Worm (Caenorhabditis elegans) whole organism, L1 larva: ENCODE data around the gene Y75B8A.44.

Source experiments
- C04F5.9 ChIP-seq: sonication (generic microtip); optimal IDR thresholded peaks from 2 replicates; lab custom pipeline; 2016; ENCODE audit warnings: missing genetic modification characterization, missing compliant biosample characterization
- F16B12.6 ChIP-seq: fragments of 150-350 bp; optimal IDR thresholded peaks from 2 replicates; lab custom pipeline; 2014; ENCODE audit warnings: missing biosample characterization, missing genetic modification characterization
- Y116A8C.19 ChIP-seq: sonication (generic microtip); optimal IDR thresholded peaks from 2 replicates; lab custom pipeline; 2016; ENCODE audit warnings: missing compliant biosample characterization, missing genetic modification characterization, borderline replicate concordance
- aly-2 ChIP-seq: fragments of 150-350 bp; optimal IDR thresholded peaks from 2 replicates; lab custom pipeline; 2014; ENCODE audit warnings: missing biosample characterization, missing genetic modification characterization
- ama-1 ChIP-seq: fragments of 150-350 bp; optimal IDR thresholded peaks from 2 replicates; lab custom pipeline; 2014
- blmp-1 ChIP-seq: fragments of 150-350 bp; optimal IDR thresholded peaks from 2 replicates; lab custom pipeline; 2014; ENCODE audit warnings: missing biosample characterization, missing genetic modification characterization
- ceh-63 ChIP-seq: fragments of 200-800 bp; sonication (Bioruptor generic); optimal IDR thresholded peaks from 2 replicates; lab custom pipeline; 2018; ENCODE audit warnings: mild to moderate bottlenecking, missing genetic modification characterization, missing compliant biosample characterization
- ceh-8 ChIP-seq: fragments of 200-800 bp; sonication (Bioruptor generic); optimal IDR thresholded peaks from 2 replicates; lab custom pipeline; 2018; ENCODE audit warnings: mild to moderate bottlenecking, missing genetic modification characterization, moderate library complexity, missing compliant biosample characterization
- ceh-88 ChIP-seq: fragments of 200-800 bp; sonication (Bioruptor generic); IDR thresholded peaks from 2 replicates; pipeline ENCODE4 v1.3.6; 2022; ENCODE audit warnings: missing genetic modification characterization, missing compliant biosample characterization
- ceh-90 ChIP-seq: sonication (generic microtip); optimal IDR thresholded peaks from 2 replicates; lab custom pipeline; 2016; ENCODE audit warnings: missing genetic modification characterization, missing compliant biosample characterization
- dpl-1 ChIP-seq, 3 experiments: fragments of 150-350 bp in 2 of 3; sonication (generic microtip) in 1 of 3; optimal IDR thresholded peaks; 2 replicates each; lab custom pipeline; 2014 to 2017; ENCODE audit warnings: missing biosample characterization in 3 of 3, missing genetic modification characterization in 3 of 3, missing genetic modification reagents in 3 of 3
- dsc-1 ChIP-seq: sonication (generic microtip); optimal IDR thresholded peaks from 2 replicates; lab custom pipeline; 2016; ENCODE audit warnings: mild to moderate bottlenecking, missing genetic modification characterization, missing compliant biosample characterization
- efl-1 ChIP-seq, 4 experiments: fragments of 150-350 bp; optimal IDR thresholded peaks in 3 of 4; peaks in 1 of 4; 1 replicate in 1 of 4; 2 replicates in 3 of 4; lab custom pipeline; 2014; ENCODE audit warnings: missing biosample characterization in 2 of 4, missing genetic modification characterization in 2 of 4, missing genetic modification reagents in 2 of 4
- efl-3 ChIP-seq: fragments of 200-800 bp; sonication (Bioruptor generic); optimal IDR thresholded peaks from 2 replicates; lab custom pipeline; 2018; ENCODE audit warnings: mild to moderate bottlenecking, missing genetic modification characterization, missing compliant biosample characterization
- egl-13 ChIP-seq: sonication (generic microtip); optimal IDR thresholded peaks from 2 replicates; lab custom pipeline; 2016; ENCODE audit warnings: missing genotype, missing genetic modification reagents, missing genetic modification characterization, missing compliant biosample characterization
- elt-3 ChIP-seq, 6 experiments: fragments of 150-350 bp in 1 of 6; sonication (generic microtip); optimal IDR thresholded peaks; 2 replicates each; lab custom pipeline; 2017 to 2018; ENCODE audit warnings: missing biosample characterization in 6 of 6, missing genetic modification characterization in 6 of 6, inconsistent platforms in 1 of 6
- fkh-10 ChIP-seq: sonication (generic microtip); optimal IDR thresholded peaks from 2 replicates; lab custom pipeline; 2017; ENCODE audit warnings: missing biosample characterization, missing genetic modification reagents, missing genetic modification characterization
- fkh-4 ChIP-seq: sonication (generic microtip); optimal IDR thresholded peaks from 2 replicates; lab custom pipeline; 2016; ENCODE audit warnings: missing compliant biosample characterization, missing genetic modification characterization, borderline replicate concordance
- fkh-8 ChIP-seq: sonication (generic microtip); optimal IDR thresholded peaks from 2 replicates; lab custom pipeline; 2016; ENCODE audit warnings: mild to moderate bottlenecking, missing genetic modification characterization, missing compliant biosample characterization
- grh-1 ChIP-seq: fragments of 200-800 bp; sonication (Bioruptor generic); IDR thresholded peaks from 2 replicates; pipeline ENCODE4 v1.3.6; 2022; ENCODE audit warnings: missing genetic modification reagents, missing genetic modification characterization, missing compliant biosample characterization
- hlh-17 ChIP-seq: fragments of 200-800 bp; sonication (Bioruptor generic); optimal IDR thresholded peaks from 2 replicates; lab custom pipeline; 2018; ENCODE audit warnings: missing genetic modification characterization, mild to moderate bottlenecking, missing compliant biosample characterization, moderate library complexity, borderline replicate concordance
- hlh-4 ChIP-seq: sonication (generic microtip); optimal IDR thresholded peaks from 2 replicates; lab custom pipeline; 2016; ENCODE audit warnings: mild to moderate bottlenecking, missing genetic modification characterization, missing compliant biosample characterization
- hpl-2 ChIP-seq: fragments of 150-350 bp; optimal IDR thresholded peaks from 2 replicates; lab custom pipeline; 2014; ENCODE audit warnings: missing biosample characterization, missing genetic modification reagents, missing genetic modification characterization
- jun-1 ChIP-seq: fragments of 150-350 bp; optimal IDR thresholded peaks from 2 replicates; lab custom pipeline; 2014; ENCODE audit warnings: missing biosample characterization, missing genetic modification reagents, missing genetic modification characterization
- lin-13 ChIP-seq: fragments of 150-350 bp; optimal IDR thresholded peaks from 2 replicates; lab custom pipeline; 2014; ENCODE audit warnings: missing biosample characterization, missing genetic modification reagents, missing genetic modification characterization
- lin-15B ChIP-seq: fragments of 150-350 bp; sonication (generic microtip); optimal IDR thresholded peaks from 3 replicates; lab custom pipeline; 2014; ENCODE audit warnings: missing biosample characterization, missing genetic modification characterization
- lin-35 ChIP-seq, 2 experiments: fragments of 150-350 bp; optimal IDR thresholded peaks; 2 replicates each; lab custom pipeline; 2014; ENCODE audit warnings: missing biosample characterization in 2 of 2, missing genetic modification characterization in 2 of 2, missing genetic modification reagents in 2 of 2
- lsy-2 ChIP-seq, 2 experiments: fragments of 150-350 bp; optimal IDR thresholded peaks; 2 replicates each; lab custom pipeline; 2014; ENCODE audit warnings: missing biosample characterization in 2 of 2, missing genetic modification characterization in 2 of 2
- mab-9 ChIP-seq: fragments of 200-800 bp; sonication (Bioruptor generic); IDR thresholded peaks from 2 replicates; pipeline ENCODE4 v1.3.6; 2022; ENCODE audit warnings: missing genetic modification reagents, missing genetic modification characterization, missing compliant biosample characterization
- mef-2 ChIP-seq: fragments of 150-350 bp; optimal IDR thresholded peaks from 2 replicates; lab custom pipeline; 2014; ENCODE audit warnings: missing biosample characterization, missing genetic modification characterization
- nhr-11 ChIP-seq: fragments of 150-350 bp; optimal IDR thresholded peaks from 2 replicates; lab custom pipeline; 2014; ENCODE audit warnings: missing biosample characterization, missing genetic modification characterization
- nhr-12 ChIP-seq: sonication (generic microtip); optimal IDR thresholded peaks from 2 replicates; lab custom pipeline; 2017; ENCODE audit warnings: missing biosample characterization, missing genetic modification characterization
- nhr-237 ChIP-seq: fragments of 150-350 bp; optimal IDR thresholded peaks from 2 replicates; lab custom pipeline; 2014; ENCODE audit warnings: missing biosample characterization, missing genetic modification characterization
- nhr-28 ChIP-seq: fragments of 150-350 bp; optimal IDR thresholded peaks from 2 replicates; lab custom pipeline; 2014; ENCODE audit warnings: missing biosample characterization, missing genetic modification characterization
- nhr-47 ChIP-seq: sonication (generic microtip); optimal IDR thresholded peaks from 2 replicates; lab custom pipeline; 2016; ENCODE audit warnings: mild to moderate bottlenecking, missing genetic modification characterization, moderate library complexity, missing compliant biosample characterization
- nhr-71 ChIP-seq: sonication (generic microtip); optimal IDR thresholded peaks from 2 replicates; lab custom pipeline; 2016; ENCODE audit warnings: mild to moderate bottlenecking, missing genetic modification characterization, moderate library complexity, missing compliant biosample characterization
- nhr-84 ChIP-seq: sonication (generic microtip); optimal IDR thresholded peaks from 2 replicates; lab custom pipeline; 2017; ENCODE audit warnings: missing biosample characterization, missing genetic modification characterization
- nhr-85 ChIP-seq: sonication (generic microtip); peaks from one replicate; lab custom pipeline; 2016; ENCODE audit warnings: missing genetic modification characterization, inconsistent platforms, missing compliant biosample characterization
- pag-3 ChIP-seq: sonication (generic microtip); optimal IDR thresholded peaks from 2 replicates; lab custom pipeline; 2017; ENCODE audit warnings: missing genetic modification characterization, mild to moderate bottlenecking, missing compliant biosample characterization, antibody characterized with exemption, borderline replicate concordance; ENCODE audit not compliant: insufficient read depth
- snu-23 ChIP-seq: sonication (generic microtip); optimal IDR thresholded peaks from 2 replicates; lab custom pipeline; 2016; ENCODE audit warnings: missing genetic modification characterization, missing compliant biosample characterization
- sup-37 ChIP-seq: fragments of 200-800 bp; sonication (Bioruptor generic); optimal IDR thresholded peaks from 2 replicates; lab custom pipeline; 2018; ENCODE audit warnings: mild to moderate bottlenecking, missing genetic modification characterization, missing compliant biosample characterization
- tbx-2 ChIP-seq: sonication (generic microtip); optimal IDR thresholded peaks from 2 replicates; lab custom pipeline; 2016; ENCODE audit warnings: missing genetic modification characterization, missing compliant biosample characterization
- unc-30 ChIP-seq: sonication (generic microtip); optimal IDR thresholded peaks from 2 replicates; lab custom pipeline; 2017; ENCODE audit warnings: missing biosample characterization, missing genetic modification characterization
- unc-62 ChIP-seq: fragments of 150-350 bp; optimal IDR thresholded peaks from 2 replicates; lab custom pipeline; 2014; ENCODE audit warnings: missing biosample characterization, missing genetic modification reagents, missing genetic modification characterization
- unc-98 ChIP-seq: fragments of 200-800 bp; sonication (Bioruptor generic); IDR thresholded peaks from 2 replicates; pipeline ENCODE4 v1.3.6; 2022; ENCODE audit warnings: missing genetic modification characterization, missing compliant biosample characterization
- vab-15 ChIP-seq: sonication (generic microtip); optimal IDR thresholded peaks from 2 replicates; lab custom pipeline; 2017; ENCODE audit warnings: missing genotype, mild to moderate bottlenecking, missing genetic modification characterization, missing compliant biosample characterization
- zag-1 ChIP-seq: fragments of 150-350 bp; optimal IDR thresholded peaks from 2 replicates; lab custom pipeline; 2014; ENCODE audit warnings: missing biosample characterization, missing genetic modification characterization
- ztf-11 ChIP-seq, 2 experiments: sonication (generic microtip); optimal IDR thresholded peaks; 2 replicates each; lab custom pipeline; 2016 to 2017; ENCODE audit warnings: missing genetic modification characterization in 2 of 2, missing biosample characterization in 1 of 2, missing compliant biosample characterization in 1 of 2

Y75B8A.44 gene

DNA sequence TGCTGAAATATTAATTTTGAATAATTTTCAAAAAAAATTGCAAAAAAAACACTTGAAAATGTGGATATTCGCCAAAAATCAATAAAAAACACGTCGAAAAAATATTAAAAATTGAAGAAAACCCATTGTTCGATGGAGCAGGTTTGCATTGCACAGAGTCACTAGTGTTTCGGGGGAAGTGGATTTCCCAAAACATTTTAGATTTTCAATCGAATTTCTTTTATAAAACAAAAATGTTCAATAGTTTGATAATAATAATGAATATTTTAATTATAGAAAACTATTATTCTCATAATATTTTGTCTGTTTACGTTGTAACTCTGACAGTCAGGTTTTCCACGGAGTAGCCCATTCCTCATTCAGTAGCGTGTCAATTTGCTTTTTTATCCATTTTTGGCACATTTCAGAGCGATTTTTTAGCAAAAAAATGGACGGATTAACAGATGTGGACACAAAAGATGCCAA is 24.4 kb downstream of the Y75B8A.44 start, which contains the start of the genes gex-4 and gphr-1 (continued):
- peak; percentile 54 for TF ChIP-seq lin-13
- peak; percentile 65 to 72 for TF ChIP-seq lin-35 (GFP tag; optimal IDR thresholded peaks at IDR 0.05; lab: Kevin White, UChicago)
- TF ChIP-seq F16B12.6 (tag; lab: Kevin White, UChicago), result peak; percentile 25
- TF ChIP-seq egl-13 (tag; lab: Kevin White, UChicago), result peak; percentile 39
- TF ChIP-seq elt-3 (tag; optimal IDR thresholded peaks at IDR 0.05; lab: Kevin White, UChicago), result peak in 1 of 6 experiments; percentile 36
- TF ChIP-seq hlh-4 (tag; lab: Kevin White, UChicago), result no peak
- peak; percentile 62 for TF ChIP-seq tbx-2
- peak; percentile 41 for TF ChIP-seq C04F5.9
- TF ChIP-seq zag-1, result no peak
- TF ChIP-seq hlh-17 (GFP tag; lab: Kevin White, UChicago), result no peak
- peak; percentile 58 to 81 for TF ChIP-seq lsy-2 (tag; optimal IDR thresholded peaks at IDR 0.05; lab: Kevin White, UChicago)
- TF ChIP-seq Y116A8C.19, result no peak
- peak; percentile 58 for TF ChIP-seq ceh-90
- TF ChIP-seq nhr-84, result no peak
- TF ChIP-seq snu-23 (GFP tag; lab: Kevin White, UChicago), result peak; percentile 67
- no peak for TF ChIP-seq unc-30
- no peak for TF ChIP-seq nhr-237 (tag; lab: Kevin White, UChicago)
- no peak for TF ChIP-seq mef-2
- no peak for TF ChIP-seq nhr-11 (tag; lab: Kevin White, UChicago)
- peak; percentile 67 for TF ChIP-seq unc-98
- peak; percentile 73 for TF ChIP-seq nhr-47
- TF ChIP-seq blmp-1, result peak; percentile 9
- TF ChIP-seq fkh-4, result peak; percentile 38

DNA sequence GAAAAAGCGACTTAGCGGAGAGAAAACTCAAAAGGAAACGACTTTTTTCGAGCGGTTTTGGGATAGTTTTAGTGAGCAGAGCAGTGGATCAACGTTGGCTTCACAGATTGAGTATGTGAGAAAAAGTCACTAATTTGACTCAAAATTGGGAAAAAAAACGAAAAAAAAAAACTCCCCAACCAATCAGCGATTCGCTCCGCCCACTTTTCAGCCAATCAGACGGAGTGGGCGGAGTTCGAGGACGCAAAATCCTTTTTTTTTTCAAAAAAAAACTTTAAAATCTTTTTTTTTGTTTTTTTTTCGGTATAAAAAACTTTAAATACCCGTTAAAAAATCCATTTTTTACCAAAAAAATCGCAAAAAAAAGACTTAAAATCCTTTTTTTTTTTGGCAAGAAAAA is 26.5 kb downstream of the Y75B8A.44 start:
- TF ChIP-seq grh-1 (GFP tag; lab: Robert Waterston, UW), result no peak
- no peak for TF ChIP-seq ztf-11 (tag; optimal IDR thresholded peaks at IDR 0.05; lab: Kevin White, UChicago)
- TF ChIP-seq lin-15B, result no peak

DNA sequence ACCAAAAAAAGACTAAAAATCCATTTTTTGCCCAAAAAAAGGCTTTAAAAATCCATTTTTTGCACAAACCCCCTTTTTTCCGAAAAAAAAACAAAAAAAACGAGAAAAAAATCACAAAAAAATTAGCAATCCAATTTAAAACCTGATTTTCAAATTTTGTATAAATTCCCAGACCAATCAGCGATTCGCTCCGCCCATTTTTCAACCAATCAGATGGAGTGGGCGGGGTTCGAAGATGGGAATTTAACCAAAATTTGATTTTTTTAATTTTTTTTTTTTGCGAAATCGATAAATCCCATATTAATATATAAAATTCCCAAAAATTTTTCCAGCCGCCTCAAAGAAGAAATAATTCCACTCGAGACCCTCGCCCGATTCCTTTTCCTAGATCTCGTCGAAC is 27.2 kb downstream of the Y75B8A.44 start:
- TF ChIP-seq vab-15 (tag; lab: Kevin White, UChicago), result no peak
- TF ChIP-seq pag-3 (tag; lab: Kevin White, UChicago), result no peak
- TF ChIP-seq hlh-4 (tag; lab: Kevin White, UChicago), result no peak
- no peak for TF ChIP-seq nhr-28 (tag; lab: Kevin White, UChicago)
- TF ChIP-seq sup-37 (GFP tag; lab: Kevin White, UChicago), result no peak
- TF ChIP-seq zag-1, result no peak
- TF ChIP-seq jun-1 (tag; lab: Kevin White, UChicago), result no peak
- no peak for TF ChIP-seq hpl-2 (GFP tag; lab: Kevin White, UChicago)
- no peak for TF ChIP-seq elt-3 (tag; optimal IDR thresholded peaks at IDR 0.05; lab: Kevin White, UChicago)
- TF ChIP-seq blmp-1, result no peak
- no peak for TF ChIP-seq unc-30
- TF ChIP-seq dsc-1 (tag; lab: Kevin White, UChicago), result no peak
- TF ChIP-seq Y116A8C.19, result no peak
- TF ChIP-seq ceh-63, result no peak
- no peak for TF ChIP-seq unc-62
- TF ChIP-seq efl-3, result no peak
- TF ChIP-seq aly-2, result no peak
- TF ChIP-seq ceh-8 (GFP tag; lab: Kevin White, UChicago), result no peak

DNA sequence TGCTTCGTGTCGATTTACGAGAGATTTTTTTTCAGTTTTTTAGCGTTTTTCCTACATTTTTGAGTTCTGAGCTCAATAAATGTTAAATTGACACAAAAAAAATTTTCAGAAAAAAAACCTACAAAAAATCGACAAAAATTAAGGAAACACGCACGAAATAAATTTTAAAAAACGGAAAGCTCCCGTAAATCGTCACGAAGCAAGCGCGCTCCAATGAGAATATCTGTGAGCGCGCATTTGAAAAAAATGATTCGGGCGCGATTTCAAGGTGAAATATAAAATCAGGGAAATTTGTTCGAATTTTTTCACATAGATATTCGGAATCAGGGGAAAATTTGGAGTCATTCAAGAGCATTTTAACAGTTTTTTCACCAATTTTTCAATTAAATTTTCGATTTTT is 28.9 kb downstream of the Y75B8A.44 start:
- TF ChIP-seq nhr-12 (no peak), nhr-237 (tag; lab: Kevin White, UChicago) (no peak), lin-35 (GFP tag; optimal IDR thresholded peaks at IDR 0.05; lab: Kevin White, UChicago) (peak in 1 of 2 experiments; percentile 26), ama-1 (lab: Kevin White, UChicago) (no peak), efl-1 (optimal IDR thresholded peaks at IDR 0.05; lab: Kevin White, UChicago) (peak in 1 of 2 experiments; percentile 45), efl-1 (GFP tag; optimal IDR thresholded peaks at IDR 0.05 in 1 of 2; lab: Kevin White, UChicago) (peak; percentile 41 to 63), elt-3 (tag; optimal IDR thresholded peaks at IDR 0.05; lab: Kevin White, UChicago) (no peak), ztf-11 (tag; optimal IDR thresholded peaks at IDR 0.05; lab: Kevin White, UChicago) (no peak), dpl-1 (GFP tag; optimal IDR thresholded peaks at IDR 0.05; lab: Kevin White, UChicago) (peak in 1 of 3 experiments; percentile 32), C04F5.9 (no peak), ceh-88 (no peak), fkh-10 (GFP tag; lab: Kevin White, UChicago) (no peak), aly-2 (no peak), jun-1 (tag; lab: Kevin White, UChicago) (no peak), hlh-17 (GFP tag; lab: Kevin White, UChicago) (no peak), unc-98 (no peak), nhr-71 (tag; lab: Kevin White, UChicago) (no peak), nhr-85 (tag; lab: Kevin White, UChicago) (peak; percentile 55), mab-9 (no peak), fkh-8 (no peak)
